Worm (Caenorhabditis elegans): Measurements from ENCODE around the gene K02H11.4.

ce11 chrV:1541786-1542185 is 10.7 kb upstream of the K02H11.4 start, which contains the start of gene oac-31:
- TF ChIP-seq F13H6.1 (tag; optimal IDR thresholded peaks at IDR 0.05) (no peak), nhr-12 (tag; optimal IDR thresholded peaks at IDR 0.05) (no peak), ceh-16 (tag; optimal IDR thresholded peaks at IDR 0.05) (no peak), elt-1 (tag; optimal IDR thresholded peaks at IDR 0.05) (no peak), nhr-11 (tag; optimal IDR thresholded peaks at IDR 0.05) (no peak), blmp-1 (tag; optimal IDR thresholded peaks at IDR 0.05; ENCODE audit: insufficient read depth) (no peak), ZK546.5 (tag; optimal IDR thresholded peaks at IDR 0.05) (no peak), aly-2 (tag; optimal IDR thresholded peaks at IDR 0.05) (no peak), unc-55 (GFP tag; optimal IDR thresholded peaks at IDR 0.05) (no peak), lsy-2 (tag; optimal IDR thresholded peaks at IDR 0.05) (no peak)

Data from whole organism, L2 larva.